Worm (Caenorhabditis elegans) whole organism, L4 larva: ENCODE data around the gene dgn-1.

Experiments
- T26A8.4 ChIP-seq: fragments of 200-800 bp; sonication (Bioruptor generic); IDR thresholded peaks from 2 replicates; pipeline ENCODE4 v1.3.6; 2022; ENCODE audit warnings: missing genetic modification characterization, missing compliant biosample characterization
- mdl-1 ChIP-seq, 2 experiments: fragments of 150-350 bp in 1 of 2; sonication (generic microtip) in 1 of 2; optimal IDR thresholded peaks; 2 replicates each; lab custom pipeline; 2014 to 2017; ENCODE audit warnings: missing biosample characterization in 2 of 2, missing genetic modification characterization in 2 of 2
- nhr-11 ChIP-seq: fragments of 150-350 bp; optimal IDR thresholded peaks from 2 replicates; lab custom pipeline; 2014; ENCODE audit warnings: missing biosample characterization, missing genetic modification characterization
- unc-130 ChIP-seq: sonication (generic microtip); optimal IDR thresholded peaks from 2 replicates; lab custom pipeline; 2016; ENCODE audit warnings: missing genetic modification reagents, missing genetic modification characterization, missing compliant biosample characterization
- zag-1 ChIP-seq: fragments of 150-350 bp; optimal IDR thresholded peaks from 2 replicates; lab custom pipeline; 2014; ENCODE audit warnings: missing biosample characterization, missing genetic modification characterization

ce11 chrX:10877138-10877743 is 51.6 kb downstream of the dgn-1 start, which contains the start of gene pgp-6:
- TF ChIP-seq unc-130 (GFP tag; lab: Kevin White, UChicago) = no peak
- no peak for TF ChIP-seq mdl-1 (tag; optimal IDR thresholded peaks at IDR 0.05; lab: Kevin White, UChicago)
- no peak for TF ChIP-seq T26A8.4 (GFP tag; lab: Robert Waterston, UW)
- TF ChIP-seq zag-1 (tag; lab: Kevin White, UChicago) = no peak
- TF ChIP-seq nhr-11 (tag; lab: Kevin White, UChicago) = no peak
